Worm (Caenorhabditis elegans) whole organism, young adult: ENCODE results near the gene pcn-1.

Experiments used
- C06A6.2 ChIP-seq: fragments of 200-800 bp; sonication (Bioruptor generic); conservative IDR thresholded peaks from 2 replicates; pipeline ENCODE4 v1.3.6; 2022; ENCODE audit warnings: missing genetic modification characterization, missing compliant biosample characterization
- F22D6.2 ChIP-seq: sonication (generic microtip); optimal IDR thresholded peaks from 2 replicates; lab custom pipeline; 2016; ENCODE audit warnings: mild to moderate bottlenecking, missing genetic modification characterization, missing compliant biosample characterization
- F37B4.10 ChIP-seq: fragments of 200-800 bp; sonication (Bioruptor generic); IDR thresholded peaks from 2 replicates; pipeline ENCODE4 v1.3.6; 2022; ENCODE audit warnings: missing genetic modification characterization, missing compliant biosample characterization
- F52B5.7 ChIP-seq: sonication (generic microtip); optimal IDR thresholded peaks from 2 replicates; lab custom pipeline; 2016; ENCODE audit warnings: mild to moderate bottlenecking, missing genetic modification characterization, missing compliant biosample characterization
- T07F8.4 ChIP-seq: sonication (generic microtip); optimal IDR thresholded peaks from 2 replicates; lab custom pipeline; 2016; ENCODE audit warnings: mild to moderate bottlenecking, missing genetic modification characterization, moderate library complexity, missing compliant biosample characterization
- atf-7 ChIP-seq: sonication (generic microtip); optimal IDR thresholded peaks from 2 replicates; lab custom pipeline; 2017; ENCODE audit warnings: mild to moderate bottlenecking, missing genetic modification characterization, missing compliant biosample characterization
- attf-5 ChIP-seq: fragments of 200-800 bp; sonication (Bioruptor generic); optimal IDR thresholded peaks from 2 replicates; lab custom pipeline; 2018; ENCODE audit warnings: mild to moderate bottlenecking, missing genetic modification characterization, missing compliant biosample characterization
- cebp-1 ChIP-seq, 2 experiments: fragments of 200-800 bp in 1 of 2; sonication (Bioruptor generic) in 1 of 2; sonication (generic microtip) in 1 of 2; IDR thresholded peaks in 1 of 2; optimal IDR thresholded peaks in 1 of 2; 2 replicates each; pipeline versions ENCODE4 v1.3.6 to Lab custom; 2017 to 2022; ENCODE audit warnings: missing compliant biosample characterization in 2 of 2, missing genetic modification characterization in 2 of 2, mild to moderate bottlenecking in 1 of 2, missing genetic modification reagents in 1 of 2, moderate library complexity in 1 of 2
- ceh-27 ChIP-seq: fragments of 200-800 bp; sonication (Bioruptor generic); optimal IDR thresholded peaks from 2 replicates; lab custom pipeline; 2018; ENCODE audit warnings: mild to moderate bottlenecking, missing genetic modification characterization, moderate library complexity, missing compliant biosample characterization
- ceh-40 ChIP-seq: fragments of 200-800 bp; sonication (Bioruptor generic); IDR thresholded peaks from 2 replicates; pipeline ENCODE4 v1.3.6; 2022; ENCODE audit warnings: missing genetic modification characterization, missing compliant biosample characterization
- chd-7 ChIP-seq: sonication (generic microtip); optimal IDR thresholded peaks from 2 replicates; lab custom pipeline; 2016; ENCODE audit warnings: mild to moderate bottlenecking, missing genetic modification characterization, moderate library complexity, missing compliant biosample characterization
- dox-1 ChIP-seq: fragments of 200-800 bp; sonication (Bioruptor generic); IDR thresholded peaks from 2 replicates; pipeline ENCODE4 v1.3.6; 2022; ENCODE audit warnings: missing genetic modification reagents, missing genetic modification characterization, missing compliant biosample characterization
- egl-44 ChIP-seq: fragments of 200-800 bp; sonication (Bioruptor generic); IDR thresholded peaks from 2 replicates; pipeline ENCODE4 v1.3.6; 2022; ENCODE audit warnings: missing genetic modification reagents, missing genetic modification characterization, missing compliant biosample characterization
- ekl-4 ChIP-seq: fragments of 200-800 bp; sonication (Bioruptor generic); IDR thresholded peaks from 2 replicates; pipeline ENCODE4 v1.3.6; 2022; ENCODE audit warnings: missing genetic modification reagents, missing genetic modification characterization, missing compliant biosample characterization
- hmg-1.2 ChIP-seq: fragments of 200-800 bp; sonication (Bioruptor generic); IDR thresholded peaks from 2 replicates; pipeline ENCODE4 v1.3.6; 2022; ENCODE audit warnings: missing genetic modification reagents, missing genetic modification characterization, missing compliant biosample characterization
- hmg-20 ChIP-seq: fragments of 200-800 bp; sonication (Bioruptor generic); IDR thresholded peaks from 2 replicates; pipeline ENCODE4 v1.3.6; 2022; ENCODE audit warnings: missing genetic modification reagents, missing genetic modification characterization, missing compliant biosample characterization
- lin-26 ChIP-seq: fragments of 200-800 bp; sonication (Bioruptor generic); IDR thresholded peaks from 2 replicates; pipeline ENCODE4 v1.3.6; 2022; ENCODE audit warnings: missing genetic modification reagents, missing genetic modification characterization, missing compliant biosample characterization
- lin-35 ChIP-seq, 3 experiments: fragments of 150-350 bp in 2 of 3; sonication (generic microtip) in 1 of 3; optimal IDR thresholded peaks; 2 replicates each; lab custom pipeline; 2014 to 2018; ENCODE audit warnings: missing biosample characterization in 3 of 3, missing genetic modification characterization in 3 of 3, missing genetic modification reagents in 3 of 3
- lin-54 ChIP-seq: fragments of 200-800 bp; sonication (Bioruptor generic); optimal IDR thresholded peaks from 2 replicates; lab custom pipeline; 2018; ENCODE audit warnings: mild to moderate bottlenecking, missing genetic modification characterization, missing compliant biosample characterization
- lir-1 ChIP-seq: fragments of 200-800 bp; sonication (Bioruptor generic); conservative IDR thresholded peaks from 2 replicates; pipeline ENCODE4 v1.3.6; 2022; ENCODE audit warnings: missing genetic modification reagents, missing genetic modification characterization, missing compliant biosample characterization
- mxl-1 ChIP-seq: sonication (generic microtip); optimal IDR thresholded peaks from 2 replicates; lab custom pipeline; 2016; ENCODE audit warnings: missing genetic modification characterization, missing compliant biosample characterization
- nfyb-1 ChIP-seq: fragments of 200-800 bp; sonication (Bioruptor generic); IDR thresholded peaks from 2 replicates; pipeline ENCODE4 v1.3.6; 2022; ENCODE audit warnings: missing genetic modification reagents, missing genetic modification characterization, missing compliant biosample characterization
- nhr-179 ChIP-seq: sonication (generic microtip); optimal IDR thresholded peaks from 2 replicates; lab custom pipeline; 2016; ENCODE audit warnings: mild to moderate bottlenecking, missing genetic modification characterization, missing compliant biosample characterization
- nhr-80 ChIP-seq: sonication (generic microtip); optimal IDR thresholded peaks from 2 replicates; lab custom pipeline; 2016; ENCODE audit warnings: missing genetic modification characterization, missing compliant biosample characterization
- nhr-90 ChIP-seq: sonication (generic microtip); optimal IDR thresholded peaks from 2 replicates; lab custom pipeline; 2016; ENCODE audit warnings: missing genotype, mild to moderate bottlenecking, missing genetic modification characterization, missing compliant biosample characterization
- pbrm-1 ChIP-seq: fragments of 200-800 bp; sonication (Bioruptor generic); IDR thresholded peaks from 2 replicates; pipeline ENCODE4 v1.3.6; 2022; ENCODE audit warnings: missing genetic modification reagents, missing genetic modification characterization, missing compliant biosample characterization
- rcor-1 ChIP-seq: fragments of 200-800 bp; sonication (Bioruptor generic); IDR thresholded peaks from 2 replicates; pipeline ENCODE4 v1.3.6; 2022; ENCODE audit warnings: missing genetic modification reagents, missing genetic modification characterization, missing compliant biosample characterization
- snpc-3.4 ChIP-seq: sonication (generic microtip); optimal IDR thresholded peaks from 2 replicates; lab custom pipeline; 2017; ENCODE audit warnings: missing genetic modification characterization, mild to moderate bottlenecking, missing compliant biosample characterization, antibody characterized with exemption, moderate library complexity, missing genotype, missing genetic modification reagents
- snpc-4 ChIP-seq, 5 experiments: fragments of 150-350 bp in 1 of 5; sonication (generic microtip) in 4 of 5; optimal IDR thresholded peaks; 2 replicates each; lab custom pipeline; 2014 to 2018; ENCODE audit warnings: missing genetic modification characterization in 5 of 5, missing biosample characterization in 3 of 5, antibody characterized with exemption in 2 of 5, mild to moderate bottlenecking in 2 of 5, missing compliant biosample characterization in 2 of 5, missing genotype in 2 of 5, moderate library complexity in 2 of 5, missing genetic modification reagents in 1 of 5
- somi-1 ChIP-seq: fragments of 200-800 bp; sonication (Bioruptor generic); optimal IDR thresholded peaks from 2 replicates; lab custom pipeline; 2018; ENCODE audit warnings: mild to moderate bottlenecking, missing genetic modification characterization, missing compliant biosample characterization
- tbp1 ChIP-seq: fragments of 200-800 bp; sonication (Bioruptor generic); optimal IDR thresholded peaks from 2 replicates; lab custom pipeline; 2018; ENCODE audit warnings: mild to moderate bottlenecking, missing genetic modification characterization, missing compliant biosample characterization
- zfh-2 ChIP-seq: fragments of 200-800 bp; sonication (Bioruptor generic); conservative IDR thresholded peaks from 2 replicates; pipeline ENCODE4 v1.3.6; 2022; ENCODE audit warnings: missing genetic modification reagents, missing genetic modification characterization, missing compliant biosample characterization
- ztf-18 ChIP-seq: sonication (generic microtip); optimal IDR thresholded peaks from 2 replicates; lab custom pipeline; 2016; ENCODE audit warnings: missing genotype, mild to moderate bottlenecking, missing genetic modification characterization, missing compliant biosample characterization
- ztf-22 ChIP-seq: fragments of 200-800 bp; sonication (Bioruptor generic); optimal IDR thresholded peaks from 2 replicates; lab custom pipeline; 2018; ENCODE audit warnings: mild to moderate bottlenecking, missing genetic modification characterization, moderate library complexity, missing compliant biosample characterization
- ztf-26 ChIP-seq: sonication (generic microtip); optimal IDR thresholded peaks from 2 replicates; lab custom pipeline; 2017; ENCODE audit warnings: missing genetic modification characterization, missing compliant biosample characterization
- ztf-28 ChIP-seq: fragments of 200-800 bp; sonication (Bioruptor generic); IDR thresholded peaks from 2 replicates; pipeline ENCODE4 v1.3.6; 2022; ENCODE audit warnings: missing genetic modification reagents, missing genetic modification characterization, missing compliant biosample characterization
- ztf-6 ChIP-seq: fragments of 200-800 bp; sonication (Bioruptor generic); IDR thresholded peaks from 2 replicates; pipeline ENCODE4 v1.3.6; 2022; ENCODE audit warnings: missing genetic modification reagents, missing genetic modification characterization, missing compliant biosample characterization

Gene pcn-1

ce11 chrIV:4024159-4025004 lies 24.9 kb downstream of the pcn-1 start (continued):
- TF ChIP-seq pbrm-1 (GFP tag; lab: Robert Waterston, UW) (peak; percentile 73), atf-7 (tag; lab: Kevin White, UChicago) (peak; percentile 29), ztf-22 (GFP tag; lab: Kevin White, UChicago) (peak; percentile 26), ceh-40 (GFP tag; lab: Robert Waterston, UW) (no peak), F37B4.10 (GFP tag; lab: Robert Waterston, UW) (no peak), attf-5 (peak; percentile 57), lin-54 (peak; percentile 33), somi-1 (peak; percentile 87), nhr-90 (tag; lab: Kevin White, UChicago) (peak; percentile 12), ztf-6 (peak; percentile 9; the same call in 1 of the 2 replicates), hmg-1.2 (GFP tag; lab: Robert Waterston, UW) (peak; percentile 88), dox-1 (GFP tag; lab: Robert Waterston, UW) (peak; percentile 64), ztf-18 (tag; lab: Kevin White, UChicago) (no peak), lin-26 (GFP tag; lab: Robert Waterston, UW) (peak; percentile 38; the same call in 1 of the 2 replicates), chd-7 (tag; lab: Kevin White, UChicago) (peak; percentile 61), egl-44 (GFP tag; lab: Robert Waterston, UW) (0 out of 2 replicates have a peak, but pooled peaks have one; percentile 38), nfyb-1 (GFP tag; lab: Robert Waterston, UW) (peak; percentile 52), F22D6.2 (tag; lab: Kevin White, UChicago) (peak; percentile 32), rcor-1 (0 out of 2 replicates have a peak, but pooled peaks have one; percentile 31), cebp-1 (GFP tag; IDR thresholded peaks at IDR 0.05; lab: Robert Waterston, UW) (no peak), cebp-1 (tag; optimal IDR thresholded peaks at IDR 0.05; lab: Kevin White, UChicago) (peak; percentile 79), lir-1 (GFP tag; lab: Robert Waterston, UW) (peak; percentile 66), T07F8.4 (tag; lab: Kevin White, UChicago) (no peak), mxl-1 (tag; lab: Kevin White, UChicago) (no peak), ekl-4 (GFP tag; lab: Robert Waterston, UW) (0 out of 2 replicates have a peak, but pooled peaks have one; percentile 41), lin-35 (GFP tag; optimal IDR thresholded peaks at IDR 0.05; lab: Kevin White, UChicago) (no peak), snpc-3.4 (tag; lab: Kevin White, UChicago) (no peak), C06A6.2 (GFP tag; lab: Robert Waterston, UW) (peak; percentile 69; the same call in 1 of the 2 replicates), F52B5.7 (peak; percentile 6), nhr-179 (no peak), snpc-4 (GFP tag; optimal IDR thresholded peaks at IDR 0.05; lab: Kevin White, UChicago) (no peak), snpc-4 (tag; optimal IDR thresholded peaks at IDR 0.05; lab: Kevin White, UChicago) (peak; percentile 5 to 38 (median 20)), nhr-80 (tag; lab: Kevin White, UChicago) (peak; percentile 77), tbp1 (GFP tag; lab: Kevin White, UChicago) (peak; percentile 40), zfh-2 (GFP tag; lab: Robert Waterston, UW) (peak; percentile 95), ztf-28 (GFP tag; lab: Robert Waterston, UW) (no peak), hmg-20 (GFP tag; lab: Robert Waterston, UW) (no peak), ceh-27 (GFP tag; lab: Kevin White, UChicago) (peak; percentile 65), ztf-26 (tag; lab: Kevin White, UChicago) (peak; percentile 65)
